Worm (Caenorhabditis elegans) whole organism, late embryonic: ENCODE measurements around the gene dph-2.

Experiments used
- C38D4.7 ChIP-seq: fragments of 200-800 bp; sonication (Bioruptor generic); optimal IDR thresholded peaks from 2 replicates; lab custom pipeline; 2018; ENCODE audit warnings: mild to moderate bottlenecking, missing genetic modification characterization, moderate library complexity, missing compliant biosample characterization
- K02D7.2 ChIP-seq: sonication (generic microtip); optimal IDR thresholded peaks from 2 replicates; lab custom pipeline; 2017; ENCODE audit warnings: mild to moderate bottlenecking, missing genetic modification characterization, missing compliant biosample characterization
- K09A11.1 ChIP-seq: sonication (generic microtip); optimal IDR thresholded peaks from 2 replicates; lab custom pipeline; 2017; ENCODE audit warnings: antibody characterized with exemption, mild to moderate bottlenecking, missing genetic modification characterization, missing compliant biosample characterization; ENCODE audit not compliant: insufficient read depth
- Y22D7AL.16 ChIP-seq: sonication (generic microtip); optimal IDR thresholded peaks from 2 replicates; lab custom pipeline; 2016; ENCODE audit warnings: missing genetic modification characterization, missing compliant biosample characterization
- ahr-1 ChIP-seq: sonication (generic microtip); optimal IDR thresholded peaks from 2 replicates; lab custom pipeline; 2016; ENCODE audit warnings: missing genetic modification characterization, missing compliant biosample characterization
- ceh-14 ChIP-seq: sonication (generic microtip); optimal IDR thresholded peaks from 2 replicates; lab custom pipeline; 2016; ENCODE audit warnings: missing genotype, missing genetic modification characterization, missing compliant biosample characterization
- ceh-19 ChIP-seq: fragments of 200-800 bp; sonication (Bioruptor generic); optimal IDR thresholded peaks from 2 replicates; lab custom pipeline; 2018; ENCODE audit warnings: mild to moderate bottlenecking, missing genetic modification characterization, missing compliant biosample characterization
- ceh-2 ChIP-seq: sonication (generic microtip); optimal IDR thresholded peaks from 2 replicates; lab custom pipeline; 2016; ENCODE audit warnings: missing genotype, missing genetic modification characterization, missing compliant biosample characterization
- ceh-22 ChIP-seq: sonication (generic microtip); optimal IDR thresholded peaks from 2 replicates; lab custom pipeline; 2017; ENCODE audit warnings: missing biosample characterization, missing genetic modification characterization
- ceh-24 ChIP-seq: sonication (generic microtip); optimal IDR thresholded peaks from 2 replicates; lab custom pipeline; 2016; ENCODE audit warnings: mild to moderate bottlenecking, missing genetic modification characterization, missing compliant biosample characterization
- ceh-30 ChIP-seq: fragments of 150-350 bp; optimal IDR thresholded peaks from 2 replicates; lab custom pipeline; 2014; ENCODE audit warnings: missing biosample characterization, missing genetic modification characterization
- ceh-31 ChIP-seq: sonication (generic microtip); optimal IDR thresholded peaks from 2 replicates; lab custom pipeline; 2016; ENCODE audit warnings: missing genetic modification characterization, missing compliant biosample characterization
- ceh-34 ChIP-seq: sonication (generic microtip); optimal IDR thresholded peaks from 2 replicates; lab custom pipeline; 2016; ENCODE audit warnings: mild to moderate bottlenecking, missing genetic modification characterization, missing compliant biosample characterization
- ceh-48 ChIP-seq: sonication (generic microtip); optimal IDR thresholded peaks from 2 replicates; lab custom pipeline; 2016; ENCODE audit warnings: missing genetic modification characterization, inconsistent platforms, missing compliant biosample characterization
- ceh-6 ChIP-seq: fragments of 200-800 bp; sonication (Bioruptor generic); optimal IDR thresholded peaks from 2 replicates; lab custom pipeline; 2018; ENCODE audit warnings: mild to moderate bottlenecking, missing genetic modification characterization, missing compliant biosample characterization
- ceh-9 ChIP-seq: sonication (generic microtip); optimal IDR thresholded peaks from 2 replicates; lab custom pipeline; 2016; ENCODE audit warnings: mild to moderate bottlenecking, missing genetic modification characterization, inconsistent platforms, missing compliant biosample characterization
- dve-1 ChIP-seq: sonication (generic microtip); optimal IDR thresholded peaks from 2 replicates; lab custom pipeline; 2017; ENCODE audit warnings: antibody characterized with exemption, mild to moderate bottlenecking, missing genetic modification characterization, missing compliant biosample characterization
- elt-2 ChIP-seq: sonication (generic microtip); optimal IDR thresholded peaks from 2 replicates; lab custom pipeline; 2016; ENCODE audit warnings: missing genetic modification reagents, missing genetic modification characterization, missing compliant biosample characterization
- elt-4 ChIP-seq: sonication (generic microtip); optimal IDR thresholded peaks from 2 replicates; lab custom pipeline; 2016; ENCODE audit warnings: missing genetic modification characterization, missing compliant biosample characterization
- eyg-1 ChIP-seq: sonication (generic microtip); optimal IDR thresholded peaks from 2 replicates; lab custom pipeline; 2016; ENCODE audit warnings: missing genotype, missing genetic modification characterization, missing compliant biosample characterization
- fax-1 ChIP-seq: sonication (generic microtip); optimal IDR thresholded peaks from 2 replicates; lab custom pipeline; 2016; ENCODE audit warnings: missing genotype, missing genetic modification characterization, missing compliant biosample characterization
- fkh-10 ChIP-seq: fragments of 150-350 bp; optimal IDR thresholded peaks from 2 replicates; lab custom pipeline; 2014; ENCODE audit warnings: missing biosample characterization, missing genetic modification reagents, missing genetic modification characterization
- fkh-6 ChIP-seq: sonication (generic microtip); optimal IDR thresholded peaks from 2 replicates; lab custom pipeline; 2016; ENCODE audit warnings: missing genetic modification characterization, missing compliant biosample characterization
- gmeb-2 ChIP-seq: sonication (generic microtip); optimal IDR thresholded peaks from 2 replicates; lab custom pipeline; 2016; ENCODE audit warnings: missing genetic modification characterization, inconsistent platforms, missing compliant biosample characterization
- hlh-13 ChIP-seq: fragments of 200-800 bp; sonication (Bioruptor generic); optimal IDR thresholded peaks from 2 replicates; lab custom pipeline; 2018; ENCODE audit warnings: mild to moderate bottlenecking, missing genetic modification characterization, missing compliant biosample characterization
- hlh-15 ChIP-seq: sonication (generic microtip); optimal IDR thresholded peaks from 2 replicates; lab custom pipeline; 2016; ENCODE audit warnings: missing genetic modification characterization, missing compliant biosample characterization
- hlh-30 ChIP-seq: sonication (generic microtip); optimal IDR thresholded peaks from 2 replicates; lab custom pipeline; 2017; ENCODE audit warnings: antibody characterized with exemption, missing genetic modification characterization, missing compliant biosample characterization; ENCODE audit not compliant: insufficient read depth
- hlh-6 ChIP-seq: sonication (generic microtip); optimal IDR thresholded peaks from 2 replicates; lab custom pipeline; 2016; ENCODE audit warnings: missing genotype, missing genetic modification characterization, missing compliant biosample characterization
- lim-6 ChIP-seq: sonication (generic microtip); optimal IDR thresholded peaks from 2 replicates; lab custom pipeline; 2016; ENCODE audit warnings: missing genetic modification characterization, missing compliant biosample characterization
- madf-2 ChIP-seq: sonication (generic microtip); optimal IDR thresholded peaks from 2 replicates; lab custom pipeline; 2017; ENCODE audit warnings: missing genetic modification characterization, missing compliant biosample characterization
- nfya-1 ChIP-seq: sonication (generic microtip); optimal IDR thresholded peaks from 2 replicates; lab custom pipeline; 2017; ENCODE audit warnings: missing genetic modification characterization, mild to moderate bottlenecking, missing compliant biosample characterization, antibody characterized with exemption, moderate library complexity
- nhr-11 ChIP-seq: fragments of 150-350 bp; optimal IDR thresholded peaks from 2 replicates; lab custom pipeline; 2014; ENCODE audit warnings: missing biosample characterization, missing genetic modification characterization
- odd-2 ChIP-seq: sonication (generic microtip); optimal IDR thresholded peaks from 2 replicates; lab custom pipeline; 2017; ENCODE audit warnings: antibody characterized with exemption, mild to moderate bottlenecking, missing genetic modification characterization, missing compliant biosample characterization
- pag-3 ChIP-seq: sonication (generic microtip); optimal IDR thresholded peaks from 2 replicates; lab custom pipeline; 2016; ENCODE audit warnings: missing compliant biosample characterization, missing genetic modification characterization, borderline replicate concordance
- pros-1 ChIP-seq: fragments of 150-350 bp; optimal IDR thresholded peaks from 2 replicates; lab custom pipeline; 2014; ENCODE audit warnings: missing biosample characterization, missing genetic modification reagents, missing genetic modification characterization
- sdc-2 ChIP-seq: sonication (generic microtip); optimal IDR thresholded peaks from 2 replicates; lab custom pipeline; 2016; ENCODE audit warnings: missing genotype, missing genetic modification characterization, missing compliant biosample characterization
- sox-4 ChIP-seq: sonication (generic microtip); optimal IDR thresholded peaks from 2 replicates; lab custom pipeline; 2017; ENCODE audit warnings: mild to moderate bottlenecking, missing genetic modification characterization, inconsistent platforms, missing compliant biosample characterization
- tbx-2 ChIP-seq: sonication (generic microtip); optimal IDR thresholded peaks from 2 replicates; lab custom pipeline; 2016; ENCODE audit warnings: missing genetic modification characterization, missing compliant biosample characterization
- ttx-3 ChIP-seq: sonication (generic microtip); optimal IDR thresholded peaks from 2 replicates; lab custom pipeline; 2016; ENCODE audit warnings: missing genetic modification reagents, missing genetic modification characterization, missing compliant biosample characterization
- unc-3 ChIP-seq, 2 experiments: fragments of 200-800 bp in 1 of 2; sonication (Bioruptor generic) in 1 of 2; sonication (generic microtip) in 1 of 2; conservative IDR thresholded peaks in 1 of 2; optimal IDR thresholded peaks in 1 of 2; 2 replicates each; pipeline versions ENCODE4 v1.3.6 to Lab custom; 2016 to 2022; ENCODE audit warnings: missing compliant biosample characterization in 2 of 2, missing genetic modification characterization in 2 of 2, missing genetic modification reagents in 1 of 2
- unc-42 ChIP-seq: sonication (generic microtip); optimal IDR thresholded peaks from 2 replicates; lab custom pipeline; 2016; ENCODE audit warnings: missing genotype, missing genetic modification characterization, missing compliant biosample characterization
- unc-86 ChIP-seq: sonication (generic microtip); optimal IDR thresholded peaks from 2 replicates; lab custom pipeline; 2016; ENCODE audit warnings: missing genetic modification characterization, missing compliant biosample characterization

The dph-2 gene

DNA sequence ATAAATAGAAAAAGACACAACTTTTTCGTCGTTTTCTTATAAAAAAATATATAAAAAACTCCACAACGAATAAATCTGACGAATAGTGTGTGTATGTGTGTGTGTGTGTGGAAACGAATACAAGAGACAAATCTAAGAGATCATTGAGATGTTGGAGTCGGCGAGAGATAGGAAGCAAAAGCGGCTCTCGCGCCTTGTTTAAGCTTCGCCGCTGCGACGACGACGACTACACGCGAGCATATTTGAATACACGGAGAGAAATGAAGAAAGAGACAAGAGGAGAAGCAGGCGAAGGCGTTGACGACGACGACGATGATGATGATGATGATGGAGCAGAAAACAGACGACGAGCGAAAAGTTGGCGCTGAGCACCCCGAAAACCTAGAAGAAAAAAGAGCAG, 30.7 kb upstream of the dph-2 start:
- TF ChIP-seq ceh-48 (tag; lab: Kevin White, UChicago) (no peak), hlh-13 (GFP tag; lab: Kevin White, UChicago) (no peak), ceh-30 (tag; lab: Kevin White, UChicago) (no peak), sdc-2 (tag; lab: Kevin White, UChicago) (no peak), ceh-19 (GFP tag; lab: Kevin White, UChicago) (no peak), K09A11.1 (tag; lab: Kevin White, UChicago) (no peak), madf-2 (peak; percentile 39), elt-4 (tag; lab: Kevin White, UChicago) (no peak), gmeb-2 (tag; lab: Kevin White, UChicago) (no peak), hlh-6 (tag; lab: Kevin White, UChicago) (no peak), fkh-6 (tag; lab: Kevin White, UChicago) (no peak), unc-42 (tag; lab: Kevin White, UChicago) (peak; percentile 35), ceh-14 (no peak), hlh-30 (tag; lab: Kevin White, UChicago) (no peak), sox-4 (tag; lab: Kevin White, UChicago) (no peak), ceh-31 (tag; lab: Kevin White, UChicago) (peak; percentile 37), Y22D7AL.16 (no peak), unc-3 (GFP tag; conservative IDR thresholded peaks at IDR 0.05; lab: Robert Waterston, UW) (no peak), unc-3 (tag; optimal IDR thresholded peaks at IDR 0.05; lab: Kevin White, UChicago) (no peak), C38D4.7 (GFP tag; lab: Kevin White, UChicago) (no peak), ceh-6 (GFP tag; lab: Kevin White, UChicago) (no peak), lim-6 (tag; lab: Kevin White, UChicago) (no peak)
- TF ChIP-seq, all 69 proteins: peak for 3

- no peak for TF ChIP-seq ceh-34 (tag; lab: Kevin White, UChicago)
- TF ChIP-seq hlh-15 (tag; lab: Kevin White, UChicago) = no peak
- no peak for TF ChIP-seq tbx-2 (tag; lab: Kevin White, UChicago)
- no peak for TF ChIP-seq eyg-1
- no peak for TF ChIP-seq elt-2 (tag; lab: Kevin White, UChicago)
- no peak for TF ChIP-seq ceh-30 (tag; lab: Kevin White, UChicago)
- TF ChIP-seq fkh-10 = no peak
- TF ChIP-seq Y22D7AL.16 = no peak
- no peak for TF ChIP-seq fkh-6 (tag; lab: Kevin White, UChicago)
- TF ChIP-seq ceh-24 (tag; lab: Kevin White, UChicago) = no peak
- TF ChIP-seq K02D7.2 = no peak
- TF ChIP-seq nfya-1 = no peak
- TF ChIP-seq odd-2 (tag; lab: Kevin White, UChicago) = no peak
- TF ChIP-seq fax-1 = no peak
- no peak for TF ChIP-seq ceh-19 (GFP tag; lab: Kevin White, UChicago)
- no peak for TF ChIP-seq pag-3 (tag; lab: Kevin White, UChicago)
- no peak for TF ChIP-seq pros-1 (tag; lab: Kevin White, UChicago)
- no peak for TF ChIP-seq elt-4 (tag; lab: Kevin White, UChicago)
- TF ChIP-seq, all 69 proteins: peak for 0
These were observed 23.0 kb upstream of the dph-2 start, which contains the start of gene C52A11.3 for ce11 chrII:10737059-10737458. TSS of gene C52A11.3 (plus strand) at chrII:10737359.

ce11 chrII:10731552-10731951, 17.5 kb upstream of the dph-2 start, which contains the start of gene glb-12:
TSS of gene glb-12 (minus strand) at chrII:10731652.
- TF ChIP-seq ceh-9 (tag; lab: Kevin White, UChicago) (no peak), gmeb-2 (tag; lab: Kevin White, UChicago) (no peak), nhr-11 (no peak), hlh-6 (tag; lab: Kevin White, UChicago) (no peak), ttx-3 (tag; lab: Kevin White, UChicago) (no peak), eyg-1 (no peak), dve-1 (no peak), ceh-2 (tag; lab: Kevin White, UChicago) (no peak), tbx-2 (tag; lab: Kevin White, UChicago) (no peak), hlh-13 (GFP tag; lab: Kevin White, UChicago) (no peak), unc-42 (tag; lab: Kevin White, UChicago) (no peak), ahr-1 (tag; lab: Kevin White, UChicago) (no peak), ceh-22 (tag; lab: Kevin White, UChicago) (no peak), unc-86 (tag; lab: Kevin White, UChicago) (no peak)
